Worm (Caenorhabditis elegans) whole organism, mixed stage, embryonic: ENCODE measurements around the gene T12G3.4.

Experiments
- drap-1 ChIP-seq: fragments of 200-800 bp; sonication (Bioruptor generic); optimal IDR thresholded peaks from 3 replicates; lab custom pipeline; 2018; ENCODE audit warnings: mild to moderate bottlenecking, missing genetic modification characterization, missing compliant biosample characterization
- lin-13 ChIP-seq: fragments of 150-350 bp; optimal IDR thresholded peaks from 2 replicates; lab custom pipeline; 2014; ENCODE audit warnings: missing biosample characterization, missing genetic modification characterization
- lsy-2 ChIP-seq: fragments of 150-350 bp; optimal IDR thresholded peaks from 2 replicates; lab custom pipeline; 2014; ENCODE audit warnings: missing biosample characterization, missing genetic modification characterization
- nhr-12 ChIP-seq: fragments of 150-350 bp; optimal IDR thresholded peaks from 2 replicates; lab custom pipeline; 2014; ENCODE audit warnings: missing biosample characterization, missing genetic modification characterization
- nhr-28 ChIP-seq: fragments of 150-350 bp; optimal IDR thresholded peaks from 2 replicates; lab custom pipeline; 2014; ENCODE audit warnings: missing biosample characterization, missing genetic modification characterization

ce11 chrIV:12018920-12019319 lies 29.1 kb upstream of the T12G3.4 start:
- no peak for TF ChIP-seq lsy-2 (tag; lab: Kevin White, UChicago)
- no peak for TF ChIP-seq nhr-12 (tag; lab: Kevin White, UChicago)
- TF ChIP-seq nhr-28 = no peak
- no peak for TF ChIP-seq lin-13 (tag; lab: Kevin White, UChicago)
- no peak for TF ChIP-seq drap-1 (GFP tag; lab: Kevin White, UChicago)
